Worm (Caenorhabditis elegans) whole organism, L1 larva: ENCODE data around the gene Y66D12A.24.

Source experiments
- C04F5.9 ChIP-seq: sonication (generic microtip); optimal IDR thresholded peaks from 2 replicates; lab custom pipeline; 2016; ENCODE audit warnings: missing genetic modification characterization, missing compliant biosample characterization
- C16A3.4 ChIP-seq: fragments of 150-350 bp; optimal IDR thresholded peaks from 2 replicates; lab custom pipeline; 2014; ENCODE audit warnings: missing biosample characterization, missing genetic modification characterization
- C34B4.2 ChIP-seq: sonication (generic microtip); optimal IDR thresholded peaks from 2 replicates; lab custom pipeline; 2017; ENCODE audit warnings: mild to moderate bottlenecking, missing genetic modification characterization, missing compliant biosample characterization
- Y116A8C.19 ChIP-seq: sonication (generic microtip); optimal IDR thresholded peaks from 2 replicates; lab custom pipeline; 2016; ENCODE audit warnings: missing compliant biosample characterization, missing genetic modification characterization, borderline replicate concordance
- aly-2 ChIP-seq: fragments of 150-350 bp; optimal IDR thresholded peaks from 2 replicates; lab custom pipeline; 2014; ENCODE audit warnings: missing biosample characterization, missing genetic modification characterization
- ama-1 ChIP-seq: fragments of 150-350 bp; optimal IDR thresholded peaks from 2 replicates; lab custom pipeline; 2014
- ceh-63 ChIP-seq: fragments of 200-800 bp; sonication (Bioruptor generic); optimal IDR thresholded peaks from 2 replicates; lab custom pipeline; 2018; ENCODE audit warnings: mild to moderate bottlenecking, missing genetic modification characterization, missing compliant biosample characterization
- ceh-82 ChIP-seq, 3 experiments: fragments of 150-350 bp in 1 of 3; sonication (generic microtip) in 2 of 3; optimal IDR thresholded peaks; 2 replicates each; lab custom pipeline; 2014 to 2017; ENCODE audit warnings: missing biosample characterization in 3 of 3, missing genetic modification characterization in 3 of 3
- ceh-88 ChIP-seq: fragments of 200-800 bp; sonication (Bioruptor generic); IDR thresholded peaks from 2 replicates; pipeline ENCODE4 v1.3.6; 2022; ENCODE audit warnings: missing genetic modification characterization, missing compliant biosample characterization
- ces-1 ChIP-seq: fragments of 150-350 bp; optimal IDR thresholded peaks from 2 replicates; lab custom pipeline; 2014; ENCODE audit warnings: missing biosample characterization, missing genetic modification reagents, missing genetic modification characterization
- dpl-1 ChIP-seq, 3 experiments: fragments of 150-350 bp in 2 of 3; sonication (generic microtip) in 1 of 3; optimal IDR thresholded peaks; 2 replicates each; lab custom pipeline; 2014 to 2017; ENCODE audit warnings: missing biosample characterization in 3 of 3, missing genetic modification characterization in 3 of 3, missing genetic modification reagents in 3 of 3
- dsc-1 ChIP-seq: sonication (generic microtip); optimal IDR thresholded peaks from 2 replicates; lab custom pipeline; 2016; ENCODE audit warnings: mild to moderate bottlenecking, missing genetic modification characterization, missing compliant biosample characterization
- efl-1 ChIP-seq, 4 experiments: fragments of 150-350 bp; optimal IDR thresholded peaks in 3 of 4; peaks in 1 of 4; 1 replicate in 1 of 4; 2 replicates in 3 of 4; lab custom pipeline; 2014; ENCODE audit warnings: missing biosample characterization in 2 of 4, missing genetic modification characterization in 2 of 4, missing genetic modification reagents in 2 of 4
- egl-27 ChIP-seq, 2 experiments: fragments of 150-350 bp in 1 of 2; sonication (generic microtip); optimal IDR thresholded peaks; 3 replicates each; lab custom pipeline; 2017 to 2018; ENCODE audit warnings: missing biosample characterization in 2 of 2, missing genetic modification characterization in 2 of 2, missing genetic modification reagents in 2 of 2
- elt-2 ChIP-seq: sonication (generic microtip); optimal IDR thresholded peaks from 2 replicates; lab custom pipeline; 2016; ENCODE audit warnings: missing genetic modification characterization, mild to moderate bottlenecking, inconsistent platforms, missing compliant biosample characterization, missing genetic modification reagents
- elt-3 ChIP-seq, 6 experiments: fragments of 150-350 bp in 1 of 6; sonication (generic microtip); optimal IDR thresholded peaks; 2 replicates each; lab custom pipeline; 2017 to 2018; ENCODE audit warnings: missing biosample characterization in 6 of 6, missing genetic modification characterization in 6 of 6, inconsistent platforms in 1 of 6
- fkh-10 ChIP-seq: sonication (generic microtip); optimal IDR thresholded peaks from 2 replicates; lab custom pipeline; 2017; ENCODE audit warnings: missing biosample characterization, missing genetic modification reagents, missing genetic modification characterization
- fkh-4 ChIP-seq: sonication (generic microtip); optimal IDR thresholded peaks from 2 replicates; lab custom pipeline; 2016; ENCODE audit warnings: missing compliant biosample characterization, missing genetic modification characterization, borderline replicate concordance
- fkh-8 ChIP-seq: sonication (generic microtip); optimal IDR thresholded peaks from 2 replicates; lab custom pipeline; 2016; ENCODE audit warnings: mild to moderate bottlenecking, missing genetic modification characterization, missing compliant biosample characterization
- hlh-17 ChIP-seq: fragments of 200-800 bp; sonication (Bioruptor generic); optimal IDR thresholded peaks from 2 replicates; lab custom pipeline; 2018; ENCODE audit warnings: missing genetic modification characterization, mild to moderate bottlenecking, missing compliant biosample characterization, moderate library complexity, borderline replicate concordance
- hlh-4 ChIP-seq: sonication (generic microtip); optimal IDR thresholded peaks from 2 replicates; lab custom pipeline; 2016; ENCODE audit warnings: mild to moderate bottlenecking, missing genetic modification characterization, missing compliant biosample characterization
- hpl-2 ChIP-seq: fragments of 150-350 bp; optimal IDR thresholded peaks from 2 replicates; lab custom pipeline; 2014; ENCODE audit warnings: missing biosample characterization, missing genetic modification reagents, missing genetic modification characterization
- irx-1 ChIP-seq: sonication (generic microtip); optimal IDR thresholded peaks from 2 replicates; lab custom pipeline; 2016; ENCODE audit warnings: missing genetic modification characterization, missing compliant biosample characterization
- jun-1 ChIP-seq: fragments of 150-350 bp; optimal IDR thresholded peaks from 2 replicates; lab custom pipeline; 2014; ENCODE audit warnings: missing biosample characterization, missing genetic modification reagents, missing genetic modification characterization
- lin-13 ChIP-seq: fragments of 150-350 bp; optimal IDR thresholded peaks from 2 replicates; lab custom pipeline; 2014; ENCODE audit warnings: missing biosample characterization, missing genetic modification reagents, missing genetic modification characterization
- lin-14 ChIP-seq: fragments of 200-800 bp; sonication (Bioruptor generic); optimal IDR thresholded peaks from 2 replicates; lab custom pipeline; 2018; ENCODE audit warnings: mild to moderate bottlenecking, missing genetic modification characterization, moderate library complexity, missing compliant biosample characterization
- lin-35 ChIP-seq, 2 experiments: fragments of 150-350 bp; optimal IDR thresholded peaks; 2 replicates each; lab custom pipeline; 2014; ENCODE audit warnings: missing biosample characterization in 2 of 2, missing genetic modification characterization in 2 of 2, missing genetic modification reagents in 2 of 2
- lin-39 ChIP-seq: fragments of 150-350 bp; optimal IDR thresholded peaks from 2 replicates; lab custom pipeline; 2014; ENCODE audit warnings: missing biosample characterization, missing genetic modification reagents, missing genetic modification characterization
- lir-3 ChIP-seq: sonication (generic microtip); optimal IDR thresholded peaks from 2 replicates; lab custom pipeline; 2016; ENCODE audit warnings: mild to moderate bottlenecking, missing genetic modification characterization, moderate library complexity, missing compliant biosample characterization; ENCODE audit not compliant: poor library complexity
- mab-9 ChIP-seq: fragments of 200-800 bp; sonication (Bioruptor generic); IDR thresholded peaks from 2 replicates; pipeline ENCODE4 v1.3.6; 2022; ENCODE audit warnings: missing genetic modification reagents, missing genetic modification characterization, missing compliant biosample characterization
- mdl-1 ChIP-seq, 2 experiments: fragments of 150-350 bp; optimal IDR thresholded peaks; 2 replicates each; lab custom pipeline; 2014 to 2017; ENCODE audit warnings: missing biosample characterization in 2 of 2, missing genetic modification characterization in 2 of 2, inconsistent platforms in 1 of 2
- mef-2 ChIP-seq: fragments of 150-350 bp; optimal IDR thresholded peaks from 2 replicates; lab custom pipeline; 2014; ENCODE audit warnings: missing biosample characterization, missing genetic modification characterization
- mep-1 ChIP-seq: fragments of 150-350 bp; optimal IDR thresholded peaks from 2 replicates; lab custom pipeline; 2014; ENCODE audit warnings: missing biosample characterization, missing genetic modification characterization
- nhr-11 ChIP-seq: fragments of 150-350 bp; optimal IDR thresholded peaks from 2 replicates; lab custom pipeline; 2014; ENCODE audit warnings: missing biosample characterization, missing genetic modification characterization
- nhr-237 ChIP-seq: fragments of 150-350 bp; optimal IDR thresholded peaks from 2 replicates; lab custom pipeline; 2014; ENCODE audit warnings: missing biosample characterization, missing genetic modification characterization
- nhr-28 ChIP-seq: fragments of 150-350 bp; optimal IDR thresholded peaks from 2 replicates; lab custom pipeline; 2014; ENCODE audit warnings: missing biosample characterization, missing genetic modification characterization
- nhr-47 ChIP-seq: sonication (generic microtip); optimal IDR thresholded peaks from 2 replicates; lab custom pipeline; 2016; ENCODE audit warnings: mild to moderate bottlenecking, missing genetic modification characterization, moderate library complexity, missing compliant biosample characterization
- nhr-84 ChIP-seq: sonication (generic microtip); optimal IDR thresholded peaks from 2 replicates; lab custom pipeline; 2017; ENCODE audit warnings: missing biosample characterization, missing genetic modification characterization
- pax-3 ChIP-seq: fragments of 200-800 bp; sonication (Bioruptor generic); optimal IDR thresholded peaks from 2 replicates; lab custom pipeline; 2018; ENCODE audit warnings: mild to moderate bottlenecking, missing genetic modification characterization, moderate library complexity, missing compliant biosample characterization
- pqm-1 ChIP-seq: sonication (generic microtip); optimal IDR thresholded peaks from 3 replicates; lab custom pipeline; 2017; ENCODE audit warnings: missing biosample characterization, missing genetic modification characterization
- snpc-4 ChIP-seq: fragments of 150-350 bp; optimal IDR thresholded peaks from 2 replicates; lab custom pipeline; 2014; ENCODE audit warnings: missing biosample characterization, missing genetic modification characterization
- sox-4 ChIP-seq: sonication (generic microtip); optimal IDR thresholded peaks from 2 replicates; lab custom pipeline; 2016; ENCODE audit warnings: missing genetic modification characterization, missing compliant biosample characterization
- sptf-1 ChIP-seq: fragments of 150-350 bp; optimal IDR thresholded peaks from 2 replicates; lab custom pipeline; 2014; ENCODE audit warnings: missing biosample characterization, missing genetic modification characterization
- sup-37 ChIP-seq: fragments of 200-800 bp; sonication (Bioruptor generic); optimal IDR thresholded peaks from 2 replicates; lab custom pipeline; 2018; ENCODE audit warnings: mild to moderate bottlenecking, missing genetic modification characterization, missing compliant biosample characterization
- swsn-7 ChIP-seq: sonication (generic microtip); optimal IDR thresholded peaks from 2 replicates; lab custom pipeline; 2016; ENCODE audit warnings: missing genetic modification characterization, missing compliant biosample characterization
- tbx-2 ChIP-seq: sonication (generic microtip); optimal IDR thresholded peaks from 2 replicates; lab custom pipeline; 2016; ENCODE audit warnings: missing genetic modification characterization, missing compliant biosample characterization
- tlp-1 ChIP-seq: fragments of 150-350 bp; optimal IDR thresholded peaks from 2 replicates; lab custom pipeline; 2014; ENCODE audit warnings: missing biosample characterization, missing genetic modification characterization
- unc-30 ChIP-seq: sonication (generic microtip); optimal IDR thresholded peaks from 2 replicates; lab custom pipeline; 2017; ENCODE audit warnings: missing biosample characterization, missing genetic modification characterization
- unc-62 ChIP-seq: fragments of 150-350 bp; optimal IDR thresholded peaks from 2 replicates; lab custom pipeline; 2014; ENCODE audit warnings: missing biosample characterization, missing genetic modification reagents, missing genetic modification characterization
- unc-98 ChIP-seq: fragments of 200-800 bp; sonication (Bioruptor generic); IDR thresholded peaks from 2 replicates; pipeline ENCODE4 v1.3.6; 2022; ENCODE audit warnings: missing genetic modification characterization, missing compliant biosample characterization
- xbp-1 ChIP-seq: sonication (generic microtip); optimal IDR thresholded peaks from 2 replicates; lab custom pipeline; 2016; ENCODE audit warnings: missing genetic modification characterization, missing compliant biosample characterization
- zag-1 ChIP-seq: fragments of 150-350 bp; optimal IDR thresholded peaks from 2 replicates; lab custom pipeline; 2014; ENCODE audit warnings: missing biosample characterization, missing genetic modification characterization
- zip-4 ChIP-seq: fragments of 200-800 bp; sonication (Bioruptor generic); optimal IDR thresholded peaks from 2 replicates; lab custom pipeline; 2018; ENCODE audit warnings: mild to moderate bottlenecking, missing genetic modification characterization, moderate library complexity, missing compliant biosample characterization
- ztf-4 ChIP-seq: fragments of 150-350 bp; optimal IDR thresholded peaks from 2 replicates; lab custom pipeline; 2014; ENCODE audit warnings: missing biosample characterization, missing genetic modification characterization

Y66D12A.24 gene

ce11 chrIII:11526396-11526795 lies 29.7 kb downstream of the Y66D12A.24 start, which contains the start of gene xpb-1:
TSS of gene xpb-1 (plus strand) at chrIII:11526657.
- TF ChIP-seq sptf-1, result no peak
- TF ChIP-seq unc-98 (GFP tag; lab: Robert Waterston, UW), result no peak
- TF ChIP-seq unc-62 (GFP tag; lab: Kevin White, UChicago), result no peak
- no peak for TF ChIP-seq hpl-2 (GFP tag; lab: Kevin White, UChicago)
- TF ChIP-seq nhr-11 (tag; lab: Kevin White, UChicago), result no peak
- TF ChIP-seq nhr-47 (tag; lab: Kevin White, UChicago), result no peak
- TF ChIP-seq dpl-1 (GFP tag; optimal IDR thresholded peaks at IDR 0.05; lab: Kevin White, UChicago), result peak; percentile 21 to 60 (median 45)
- TF ChIP-seq lin-13 (GFP tag; lab: Kevin White, UChicago), result no peak
- TF ChIP-seq elt-3 (tag; optimal IDR thresholded peaks at IDR 0.05; lab: Kevin White, UChicago), result no peak
- peak; percentile 1 for TF ChIP-seq tbx-2
- TF ChIP-seq lin-35 (GFP tag; optimal IDR thresholded peaks at IDR 0.05; lab: Kevin White, UChicago), result peak; percentile 36 to 58
- no peak for TF ChIP-seq pax-3
- no peak for TF ChIP-seq C34B4.2 (tag; lab: Kevin White, UChicago)
- no peak for TF ChIP-seq mab-9
- TF ChIP-seq egl-27 (tag; optimal IDR thresholded peaks at IDR 0.05; lab: Kevin White, UChicago), result no peak
- no peak for TF ChIP-seq zip-4 (GFP tag; lab: Kevin White, UChicago)
- TF ChIP-seq ces-1 (GFP tag; lab: Kevin White, UChicago), result no peak
- TF ChIP-seq ceh-63, result no peak
- TF ChIP-seq ceh-88 (GFP tag; lab: Robert Waterston, UW), result no peak
- peak; percentile 39 for TF ChIP-seq mep-1
- peak; percentile 32 to 59 for TF ChIP-seq efl-1 (optimal IDR thresholded peaks at IDR 0.05; lab: Kevin White, UChicago)
- TF ChIP-seq efl-1 (GFP tag; optimal IDR thresholded peaks at IDR 0.05 in 1 of 2; lab: Kevin White, UChicago), result peak; percentile 65 to 94
- TF ChIP-seq nhr-84 (tag; lab: Kevin White, UChicago), result no peak
- TF ChIP-seq ceh-82 (tag; optimal IDR thresholded peaks at IDR 0.05; lab: Kevin White, UChicago), result no peak
- TF ChIP-seq jun-1 (tag; lab: Kevin White, UChicago), result no peak
- no peak for TF ChIP-seq nhr-28
- TF ChIP-seq aly-2 (tag; lab: Kevin White, UChicago), result no peak
- no peak for TF ChIP-seq ama-1 (lab: Kevin White, UChicago)
- no peak for TF ChIP-seq swsn-7 (tag; lab: Kevin White, UChicago)
- no peak for TF ChIP-seq pqm-1 (tag; lab: Kevin White, UChicago)
- TF ChIP-seq irx-1 (tag; lab: Kevin White, UChicago), result peak; percentile 6
- TF ChIP-seq fkh-10 (GFP tag; lab: Kevin White, UChicago), result no peak
- no peak for TF ChIP-seq unc-30 (tag; lab: Kevin White, UChicago)
- no peak for TF ChIP-seq fkh-4 (tag; lab: Kevin White, UChicago)
- TF ChIP-seq hlh-4 (tag; lab: Kevin White, UChicago), result no peak
- no peak for TF ChIP-seq fkh-8
- no peak for TF ChIP-seq zag-1 (tag; lab: Kevin White, UChicago)
- TF ChIP-seq xbp-1 (tag; lab: Kevin White, UChicago), result no peak
- TF ChIP-seq hlh-17 (GFP tag; lab: Kevin White, UChicago), result no peak
- no peak for TF ChIP-seq tlp-1 (tag; lab: Kevin White, UChicago)
- no peak for TF ChIP-seq lin-39 (tag; lab: Kevin White, UChicago)
- TF ChIP-seq snpc-4, result no peak
- TF ChIP-seq sup-37 (GFP tag; lab: Kevin White, UChicago), result no peak
- no peak for TF ChIP-seq ztf-4
- TF ChIP-seq sox-4 (tag; lab: Kevin White, UChicago), result no peak
- no peak for TF ChIP-seq mef-2 (tag; lab: Kevin White, UChicago)
- no peak for TF ChIP-seq nhr-237
- peak; percentile 8 for TF ChIP-seq C16A3.4 (tag; lab: Kevin White, UChicago)
- no peak for TF ChIP-seq lin-14
- no peak for TF ChIP-seq mdl-1 (tag; optimal IDR thresholded peaks at IDR 0.05; lab: Kevin White, UChicago)
- no peak for TF ChIP-seq elt-2 (tag; lab: Kevin White, UChicago)
- peak; percentile 8 for TF ChIP-seq dsc-1 (tag; lab: Kevin White, UChicago)
- no peak for TF ChIP-seq lir-3
- TF ChIP-seq C04F5.9 (tag; lab: Kevin White, UChicago), result peak; percentile 5
- TF ChIP-seq Y116A8C.19 (tag; lab: Kevin White, UChicago), result no peak
